Fruit fly (Drosophila melanogaster) whole organism, wandering third instar larva: ENCODE measurements around the gene TotC.

ENCODE experiments used
- Dif ChIP-seq: fragments of 200-275, 200-300 bp; sonication (Bioruptor generic); optimal IDR thresholded peaks from 2 replicates; lab custom pipeline; 2018; ENCODE audit warnings: missing biosample characterization, missing genetic modification characterization; ENCODE audit not compliant: partially characterized antibody
- OdsH ChIP-seq: fragments of 200-800 bp; sonication (Bioruptor generic); optimal IDR thresholded peaks from 2 replicates; lab custom pipeline; 2016; ENCODE audit warnings: missing biosample characterization, mild to moderate bottlenecking, missing genetic modification characterization
- Vsx2 ChIP-seq: fragments of 200-300, 225-300 bp; sonication (Bioruptor generic); optimal IDR thresholded peaks from 2 replicates; lab custom pipeline; 2018; ENCODE audit warnings: missing biosample characterization, missing genetic modification characterization; ENCODE audit not compliant: partially characterized antibody
- lola ChIP-seq: fragments of >200 bp; optimal IDR thresholded peaks from 2 replicates; lab custom pipeline; 2017; ENCODE audit warnings: missing biosample characterization, missing genetic modification characterization
- sage ChIP-seq: fragments of 200-800 bp; sonication (Bioruptor generic); optimal IDR thresholded peaks from 2 replicates; lab custom pipeline; 2016; ENCODE audit warnings: missing biosample characterization, mild to moderate bottlenecking, missing genetic modification characterization

- TF ChIP-seq sage (no peak), Vsx2 (no peak), Dif (no peak), lola (GFP tag; lab: Kevin White, UChicago) (no peak), OdsH (no peak)
These were observed 35.5 kb upstream of the TotC start for dm6 chr3R:20837242-20837664.
